Fruit fly (Drosophila melanogaster) whole organism, embryonic: ENCODE data around the gene CG7879.

Experiments
- Ada2b ChIP-seq: fragments of 200-800 bp; sonication (Bioruptor generic); IDR thresholded peaks from 2 replicates; pipeline ENCODE4 v1.3.6; 2022; ENCODE audit warnings: missing biosample characterization, missing genetic modification characterization
- Antp ChIP-seq: fragments of 200-800 bp; sonication (Bioruptor generic); optimal IDR thresholded peaks from 3 replicates; lab custom pipeline; 2016; ENCODE audit warnings: missing biosample characterization, missing genetic modification characterization
- Blimp-1 ChIP-seq: fragments of 200-800 bp; sonication (Bioruptor generic); optimal IDR thresholded peaks from 3 replicates; lab custom pipeline; 2018; ENCODE audit warnings: missing biosample characterization, missing genetic modification characterization, mild to moderate bottlenecking, moderate library complexity, missing genetic modification reagents
- CG11093 ChIP-seq: fragments of 200-800 bp; sonication (Bioruptor generic); IDR thresholded peaks from 3 replicates; pipeline ENCODE4 v1.3.6; 2022; ENCODE audit warnings: missing biosample characterization, missing genetic modification characterization
- CG11696 ChIP-seq: fragments of 200-800 bp; sonication (Bioruptor generic); IDR thresholded peaks from 2 replicates; pipeline ENCODE4 v1.3.6; 2022; ENCODE audit warnings: missing biosample characterization, missing genetic modification characterization
- CG12769 ChIP-seq: fragments of 200-800 bp; sonication (Bioruptor generic); optimal IDR thresholded peaks from 2 replicates; lab custom pipeline; 2019; ENCODE audit warnings: missing biosample characterization, mild to moderate bottlenecking, missing genetic modification characterization, moderate library complexity
- CG13287 ChIP-seq: fragments of 200-800 bp; sonication (Bioruptor generic); IDR thresholded peaks from 2 replicates; pipeline ENCODE4 v1.3.6; 2022; ENCODE audit warnings: missing biosample characterization, missing genetic modification characterization; ENCODE audit not compliant: partially characterized antibody
- CG13424 ChIP-seq: fragments of 200-800 bp; sonication (Bioruptor generic); optimal IDR thresholded peaks from 2 replicates; lab custom pipeline; 2019; ENCODE audit warnings: missing biosample characterization, mild to moderate bottlenecking, missing genetic modification characterization, moderate library complexity
- CG13775 ChIP-seq: fragments of 200-800 bp; sonication (Bioruptor generic); optimal IDR thresholded peaks from 3 replicates; lab custom pipeline; 2017; ENCODE audit warnings: missing biosample characterization, mild to moderate bottlenecking, missing genetic modification characterization
- CG14860 ChIP-seq: fragments of 200-800 bp; sonication (Bioruptor generic); IDR thresholded peaks from 3 replicates; pipeline ENCODE4 v1.3.6; 2022; ENCODE audit warnings: missing biosample characterization, missing genetic modification characterization; ENCODE audit not compliant: partially characterized antibody
- CG15011 ChIP-seq: fragments of 200-800 bp; sonication (Bioruptor generic); optimal IDR thresholded peaks from 3 replicates; lab custom pipeline; 2018; ENCODE audit warnings: missing biosample characterization, mild to moderate bottlenecking, missing genetic modification characterization
- CG1647 ChIP-seq: fragments of 200-800 bp; sonication (Bioruptor generic); optimal IDR thresholded peaks from 3 replicates; lab custom pipeline; 2016; ENCODE audit warnings: missing biosample characterization, missing genetic modification characterization
- CG17328 ChIP-seq: fragments of 200-800 bp; sonication (Bioruptor generic); IDR thresholded peaks from 2 replicates; pipeline ENCODE4 v1.3.6; 2022; ENCODE audit warnings: missing biosample characterization, missing genetic modification characterization
- CG2129 ChIP-seq: fragments of 200-800 bp; sonication (Bioruptor generic); IDR thresholded peaks from 2 replicates; pipeline ENCODE4 v1.3.6; 2022; ENCODE audit warnings: missing biosample characterization, missing genetic modification characterization; ENCODE audit not compliant: partially characterized antibody
- CG32532 ChIP-seq: fragments of 200-800 bp; sonication (Bioruptor generic); IDR thresholded peaks from 2 replicates; pipeline ENCODE4 v1.3.6; 2022; ENCODE audit warnings: missing biosample characterization, missing genetic modification characterization
- CG34224 ChIP-seq: fragments of 200-800 bp; sonication (Bioruptor generic); IDR thresholded peaks from 3 replicates; pipeline ENCODE4 v1.3.6; 2022; ENCODE audit warnings: missing biosample characterization, missing genetic modification characterization; ENCODE audit not compliant: partially characterized antibody
- CG34376 ChIP-seq: fragments of 200-800 bp; sonication (Bioruptor generic); optimal IDR thresholded peaks from 2 replicates; lab custom pipeline; 2018; ENCODE audit warnings: missing biosample characterization, mild to moderate bottlenecking, missing genetic modification characterization
- CG3838 ChIP-seq: fragments of 200-800 bp; sonication (Bioruptor generic); optimal IDR thresholded peaks from 3 replicates; lab custom pipeline; 2016; ENCODE audit warnings: missing biosample characterization, missing genetic modification characterization
- CG42726 ChIP-seq: fragments of 200-800 bp; sonication (Bioruptor generic); IDR thresholded peaks from 2 replicates; pipeline ENCODE4 v1.3.6; 2022; ENCODE audit warnings: missing biosample characterization, missing genetic modification characterization; ENCODE audit not compliant: partially characterized antibody
- CG6791 ChIP-seq: fragments of 200-800 bp; sonication (Bioruptor generic); IDR thresholded peaks from 3 replicates; pipeline ENCODE4 v1.3.6; 2022; ENCODE audit warnings: missing biosample characterization, missing genetic modification characterization; ENCODE audit not compliant: partially characterized antibody
- CG7839 ChIP-seq: fragments of 200-800 bp; sonication (Bioruptor generic); optimal IDR thresholded peaks from 3 replicates; lab custom pipeline; 2018; ENCODE audit warnings: missing biosample characterization, mild to moderate bottlenecking, missing genetic modification characterization, moderate library complexity
- D19A ChIP-seq: fragments of 200-800 bp; optimal IDR thresholded peaks from 3 replicates; lab custom pipeline; 2019; ENCODE audit warnings: missing biosample characterization, mild to moderate bottlenecking, missing genetic modification characterization, moderate library complexity
- Dad ChIP-seq: fragments of 200-800 bp; sonication (Bioruptor generic); optimal IDR thresholded peaks from 3 replicates; lab custom pipeline; 2016; ENCODE audit warnings: missing biosample characterization, missing genetic modification characterization
- Dfd ChIP-seq, 2 experiments: fragments of >200 bp; optimal IDR thresholded peaks; 2 replicates each; lab custom pipeline; 2017; ENCODE audit warnings: missing biosample characterization in 2 of 2, missing genetic modification characterization in 2 of 2
- Dip2 ChIP-seq: fragments of 200-800 bp; sonication (Bioruptor generic); IDR thresholded peaks from 2 replicates; pipeline ENCODE4 v1.3.6; 2022; ENCODE audit warnings: missing biosample characterization, missing genetic modification characterization
- HmgZ ChIP-seq: fragments of 200-800 bp; sonication (Bioruptor generic); optimal IDR thresholded peaks from 2 replicates; lab custom pipeline; 2018; ENCODE audit warnings: missing biosample characterization, mild to moderate bottlenecking, missing genetic modification characterization
- Hmx ChIP-seq: fragments of 200-800 bp; sonication (Bioruptor generic); optimal IDR thresholded peaks from 2 replicates; lab custom pipeline; 2016; ENCODE audit warnings: missing biosample characterization, missing genetic modification characterization
- Hr3 ChIP-seq: fragments of 200-800 bp; sonication (Bioruptor generic); optimal IDR thresholded peaks from 3 replicates; lab custom pipeline; 2016; ENCODE audit warnings: missing biosample characterization, missing genetic modification characterization
- Hr51 ChIP-seq, 2 experiments: fragments of 200-800 bp; sonication (Bioruptor generic); optimal IDR thresholded peaks; 2 replicates in 1 of 2; 3 replicates in 1 of 2; lab custom pipeline; 2016 to 2018; ENCODE audit warnings: missing biosample characterization in 2 of 2, missing genetic modification characterization in 2 of 2, mild to moderate bottlenecking in 1 of 2, moderate library complexity in 1 of 2
- Mrtf ChIP-seq: fragments of 200-800 bp; sonication (Bioruptor generic); IDR thresholded peaks from 3 replicates; pipeline ENCODE4 v1.3.6; 2022; ENCODE audit warnings: missing biosample characterization, missing genetic modification characterization
- Poxn ChIP-seq: fragments of 200-800 bp; sonication (Bioruptor generic); IDR thresholded peaks from 2 replicates; pipeline ENCODE4 v1.3.6; 2022; ENCODE audit warnings: missing biosample characterization, missing genetic modification characterization
- Rx ChIP-seq: fragments of 200-800 bp; sonication (Bioruptor generic); IDR thresholded peaks from 2 replicates; pipeline ENCODE4 v1.3.6; 2022; ENCODE audit warnings: missing biosample characterization, missing genetic modification characterization
- Sox100B ChIP-seq: fragments of 200-800 bp; sonication (Bioruptor generic); optimal IDR thresholded peaks from 3 replicates; lab custom pipeline; 2018; ENCODE audit warnings: missing biosample characterization, mild to moderate bottlenecking, missing genetic modification characterization
- bab2 ChIP-seq: fragments of 200-800 bp; sonication (Bioruptor generic); optimal IDR thresholded peaks from 2 replicates; lab custom pipeline; 2016; ENCODE audit warnings: missing biosample characterization, missing genetic modification characterization
- bowl ChIP-seq: fragments of 200-800 bp; sonication (Bioruptor generic); IDR thresholded peaks from 2 replicates; pipeline ENCODE4 v1.3.6; 2022; ENCODE audit warnings: missing biosample characterization, missing genetic modification characterization
- da ChIP-seq: fragments of 200-800 bp; sonication (Bioruptor generic); optimal IDR thresholded peaks from 2 replicates; lab custom pipeline; 2016; ENCODE audit warnings: missing biosample characterization, missing genetic modification characterization
- emc ChIP-seq: fragments of 200-800 bp; sonication (Bioruptor generic); optimal IDR thresholded peaks from 2 replicates; lab custom pipeline; 2016; ENCODE audit warnings: missing biosample characterization, missing genetic modification characterization
- ems ChIP-seq: fragments of 200-800 bp; sonication (Bioruptor generic); optimal IDR thresholded peaks from 3 replicates; lab custom pipeline; 2016; ENCODE audit warnings: missing biosample characterization, missing genetic modification characterization
- her ChIP-seq: fragments of 200-800 bp; sonication (Bioruptor generic); optimal IDR thresholded peaks from 2 replicates; lab custom pipeline; 2016; ENCODE audit warnings: missing biosample characterization, missing genetic modification characterization
- p53 ChIP-seq: fragments of 200-800 bp; sonication (Bioruptor generic); optimal IDR thresholded peaks from 2 replicates; lab custom pipeline; 2016; ENCODE audit warnings: missing biosample characterization, missing genetic modification characterization
- pb ChIP-seq: fragments of 200-800 bp; sonication (Bioruptor generic); optimal IDR thresholded peaks from 3 replicates; lab custom pipeline; 2016; ENCODE audit warnings: missing biosample characterization, missing genetic modification characterization
- pita ChIP-seq: fragments of 200-800 bp; sonication (Bioruptor generic); optimal IDR thresholded peaks from 2 replicates; lab custom pipeline; 2017; ENCODE audit warnings: missing biosample characterization, mild to moderate bottlenecking, missing genetic modification characterization
- scrt ChIP-seq: fragments of 200-800 bp; sonication (Bioruptor generic); optimal IDR thresholded peaks from 2 replicates; lab custom pipeline; 2018; ENCODE audit warnings: missing biosample characterization, mild to moderate bottlenecking, missing genetic modification characterization, moderate library complexity
- sim ChIP-seq: fragments of 200-800 bp; sonication (Bioruptor generic); IDR thresholded peaks from 2 replicates; pipeline ENCODE4 v1.3.6; 2022; ENCODE audit warnings: missing biosample characterization, missing genetic modification characterization
- sr ChIP-seq: fragments of 200-800 bp; sonication (Bioruptor generic); IDR thresholded peaks from 3 replicates; pipeline ENCODE4 v1.3.6; 2022; ENCODE audit warnings: missing biosample characterization, missing genetic modification characterization
- tna ChIP-seq: fragments of 200-800 bp; sonication (Bioruptor generic); IDR thresholded peaks from 2 replicates; pipeline ENCODE4 v1.3.6; 2022; ENCODE audit warnings: missing biosample characterization, missing genetic modification characterization; ENCODE audit not compliant: partially characterized antibody
- ttk ChIP-seq: fragments of 200-800 bp; sonication (Bioruptor generic); IDR thresholded peaks from 2 replicates; pipeline ENCODE4 v2.1.2; 2022; ENCODE audit warnings: missing biosample characterization, missing genetic modification characterization
- vvl ChIP-seq: fragments of 200-800 bp; sonication (Bioruptor generic); IDR thresholded peaks from 2 replicates; pipeline ENCODE4 v1.3.6; 2022; ENCODE audit warnings: missing biosample characterization, missing genetic modification characterization
- wor ChIP-seq: fragments of 200-800 bp; sonication (Bioruptor generic); IDR thresholded peaks from 2 replicates; pipeline ENCODE4 v1.3.6; 2022; ENCODE audit warnings: missing biosample characterization, missing genetic modification characterization

The CG7879 gene

DNA sequence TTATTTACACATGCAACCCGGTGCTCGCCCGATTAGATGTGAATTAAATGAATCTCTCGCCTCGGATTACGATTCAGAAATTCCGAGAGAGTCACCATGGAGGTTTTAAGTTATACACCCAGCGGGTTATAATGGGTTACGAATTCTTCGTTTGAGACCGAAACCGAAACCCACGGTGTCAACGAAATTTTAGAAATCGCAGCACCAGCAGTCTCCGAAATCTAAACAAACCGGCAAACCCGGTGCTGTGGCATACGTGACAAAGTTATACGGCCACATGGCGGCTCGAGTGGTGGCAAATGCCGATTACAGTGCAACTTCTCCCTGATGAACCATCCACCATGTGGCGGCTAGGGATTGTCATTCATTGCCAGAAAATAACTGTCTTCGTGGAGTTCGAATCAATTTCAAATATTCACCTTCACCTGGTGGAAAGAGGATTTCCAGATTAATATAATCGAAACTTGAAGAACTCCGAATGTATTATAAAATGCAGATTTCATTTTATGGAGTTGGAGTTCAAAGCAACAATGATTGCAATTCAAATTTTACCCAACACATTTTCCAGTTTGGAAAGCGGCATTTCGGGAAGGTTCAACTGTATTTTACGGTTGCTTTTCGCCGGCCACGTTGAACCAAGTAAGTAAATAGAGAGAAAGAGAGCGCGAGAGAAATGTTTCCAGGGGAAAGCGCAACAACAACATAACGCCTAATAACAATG lies 52.4 kb downstream of the CG7879 start (continued):
- no peak for TF ChIP-seq CG13287 (GFP tag; lab: Robert Waterston, UW)
- TF ChIP-seq bab2, result peak; percentile 73
- peak; percentile 10 for TF ChIP-seq CG3838
- peak; percentile 65 for TF ChIP-seq Hr3
- TF ChIP-seq CG34376, result no peak
- TF ChIP-seq sim (GFP tag; lab: Robert Waterston, UW), result 0 out of 2 replicates have a peak, but pooled peaks have one; percentile 6
- no peak for TF ChIP-seq bowl (GFP tag; lab: Robert Waterston, UW)
- no peak for TF ChIP-seq da
- TF ChIP-seq CG2129 (GFP tag; lab: Robert Waterston, UW), result no peak
- TF ChIP-seq Poxn (GFP tag; lab: Robert Waterston, UW), result no peak
- TF ChIP-seq CG13775, result peak; percentile 56
- peak in 1 of 2 experiments; percentile 78 for TF ChIP-seq Hr51 (GFP tag; optimal IDR thresholded peaks at IDR 0.05; lab: Kevin White, UChicago)
- TF ChIP-seq her (GFP tag; lab: Kevin White, UChicago), result peak; percentile 30
- TF ChIP-seq HmgZ (tag; lab: Kevin White, UChicago), result peak; percentile 62
- peak; percentile 69 for TF ChIP-seq vvl (GFP tag; lab: Robert Waterston, UW)
- peak; percentile 39; the same call in 1 of the 2 replicates for TF ChIP-seq Rx (GFP tag; lab: Robert Waterston, UW)
- TF ChIP-seq Blimp-1, result peak; percentile 78
- peak; percentile 11 for TF ChIP-seq CG15011 (GFP tag; lab: Kevin White, UChicago)
- peak; percentile 67 for TF ChIP-seq D19A (tag; lab: Kevin White, UChicago)
- no peak for TF ChIP-seq CG42726 (GFP tag; lab: Robert Waterston, UW)
- TF ChIP-seq CG14860, result no peak
- TF ChIP-seq ems (GFP tag; lab: Kevin White, UChicago), result no peak
- no peak for TF ChIP-seq Dip2 (GFP tag; lab: Robert Waterston, UW)
- peak; percentile 56 for TF ChIP-seq CG32532
- no peak for TF ChIP-seq p53 (GFP tag; lab: Kevin White, UChicago)
- no peak for TF ChIP-seq emc
- TF ChIP-seq Sox100B (GFP tag; lab: Kevin White, UChicago), result peak; percentile 83
- peak; percentile 76 for TF ChIP-seq wor
- TF ChIP-seq sr (GFP tag; lab: Robert Waterston, UW), result no peak
- TF ChIP-seq CG13424 (tag; lab: Kevin White, UChicago), result peak; percentile 76
- no peak for TF ChIP-seq CG6791 (GFP tag; lab: Robert Waterston, UW)
- TF ChIP-seq CG17328 (GFP tag; lab: Robert Waterston, UW), result peak; percentile 74
- TF ChIP-seq Mrtf, result peak; percentile 46; the same call in 1 of the 3 replicates
- TF ChIP-seq Antp (GFP tag; lab: Kevin White, UChicago), result peak; percentile 68
- TF ChIP-seq pita (GFP tag; lab: Kevin White, UChicago), result no peak
- peak; percentile 38 for TF ChIP-seq Hmx (GFP tag; lab: Kevin White, UChicago)
- no peak for TF ChIP-seq CG1647
- TF ChIP-seq CG34224 (GFP tag; lab: Robert Waterston, UW), result no peak
- TF ChIP-seq tna (GFP tag; lab: Robert Waterston, UW), result no peak
- peak; percentile 39 for TF ChIP-seq CG12769 (tag; lab: Kevin White, UChicago)
- peak; percentile 19 for TF ChIP-seq pb (GFP tag; lab: Kevin White, UChicago)
- TF ChIP-seq CG11093, result peak; percentile 57; the same call in 1 of the 3 replicates
- peak; percentile 3 for TF ChIP-seq scrt (GFP tag; lab: Kevin White, UChicago)
- peak; percentile 66 for TF ChIP-seq Ada2b (GFP tag; lab: Robert Waterston, UW)
- TF ChIP-seq CG11696, result no peak
- peak; percentile 60 for TF ChIP-seq Dad
- no peak for TF ChIP-seq Dfd (GFP tag; optimal IDR thresholded peaks at IDR 0.05; lab: Kevin White, UChicago)
- peak; percentile 80 for TF ChIP-seq CG7839
- TF ChIP-seq ttk (GFP tag; lab: Robert Waterston, UW), result peak; percentile 53
